Fruit fly (Drosophila melanogaster) whole organism, wandering third instar larva: ENCODE results near the gene CG32075.

ENCODE experiments used
- CG32264 ChIP-seq: fragments of 200-800 bp; sonication (Bioruptor generic); optimal IDR thresholded peaks from 2 replicates; lab custom pipeline; 2016; ENCODE audit warnings: missing biosample characterization, missing genetic modification characterization
- CG9705 ChIP-seq: fragments of 200-800 bp; sonication (Bioruptor generic); optimal IDR thresholded peaks from 2 replicates; lab custom pipeline; 2018; ENCODE audit warnings: missing biosample characterization, mild to moderate bottlenecking, missing genetic modification characterization
- CrebA ChIP-seq: fragments of 200-800 bp; sonication (Bioruptor generic); optimal IDR thresholded peaks from 2 replicates; lab custom pipeline; 2016; ENCODE audit warnings: missing biosample characterization, mild to moderate bottlenecking, missing genetic modification characterization, borderline replicate concordance
- Dfd ChIP-seq: fragments of >200 bp; optimal IDR thresholded peaks from 2 replicates; lab custom pipeline; 2017; ENCODE audit warnings: missing biosample characterization, missing genetic modification characterization
- Dif ChIP-seq: fragments of 200-275, 200-300 bp; sonication (Bioruptor generic); optimal IDR thresholded peaks from 2 replicates; lab custom pipeline; 2018; ENCODE audit warnings: missing biosample characterization, missing genetic modification characterization; ENCODE audit not compliant: partially characterized antibody
- GATAd ChIP-seq: sonication (Bioruptor generic); optimal IDR thresholded peaks from 2 replicates; lab custom pipeline; 2016; ENCODE audit warnings: missing biosample characterization, missing genetic modification characterization
- HLH106 ChIP-seq: fragments of 200-800 bp; optimal IDR thresholded peaks from 3 replicates; lab custom pipeline; 2019; ENCODE audit warnings: missing biosample characterization, mild to moderate bottlenecking, missing genetic modification characterization, moderate library complexity
- Hnf4 ChIP-seq: fragments of 200-800 bp; sonication (Bioruptor generic); optimal IDR thresholded peaks from 2 replicates; lab custom pipeline; 2016; ENCODE audit warnings: missing biosample characterization, mild to moderate bottlenecking, missing genetic modification characterization
- Hr78 ChIP-seq: fragments of >200 bp; optimal IDR thresholded peaks from 2 replicates; lab custom pipeline; 2017; ENCODE audit warnings: missing biosample characterization, missing genetic modification characterization
- Hr83 ChIP-seq: fragments of 200-300 bp; sonication (Bioruptor generic); optimal IDR thresholded peaks from 2 replicates; lab custom pipeline; 2016; ENCODE audit warnings: missing biosample characterization, mild to moderate bottlenecking, missing genetic modification characterization, moderate library complexity; ENCODE audit not compliant: poor library complexity, severe bottlenecking
- Jra ChIP-seq: sonication (Bioruptor generic); optimal IDR thresholded peaks from 2 replicates; lab custom pipeline; 2016; ENCODE audit warnings: missing biosample characterization, missing genetic modification characterization
- Myc ChIP-seq: fragments of >200 bp; optimal IDR thresholded peaks from 2 replicates; lab custom pipeline; 2017
- N ChIP-seq: fragments of >200 bp; optimal IDR thresholded peaks from 2 replicates; lab custom pipeline; 2018; ENCODE audit warnings: missing biosample characterization, missing external identifiers, missing genetic modification characterization
- OdsH ChIP-seq: fragments of 200-800 bp; sonication (Bioruptor generic); optimal IDR thresholded peaks from 2 replicates; lab custom pipeline; 2016; ENCODE audit warnings: missing biosample characterization, mild to moderate bottlenecking, missing genetic modification characterization
- Rel ChIP-seq, 2 experiments: fragments of 200-800 bp; sonication (Bioruptor generic) in 1 of 2; optimal IDR thresholded peaks; 2 replicates in 1 of 2; 3 replicates in 1 of 2; lab custom pipeline; 2016 to 2019; ENCODE audit warnings: mild to moderate bottlenecking in 2 of 2, missing biosample characterization in 2 of 2, missing genetic modification characterization in 2 of 2, moderate library complexity in 1 of 2
- Sp1 ChIP-seq: fragments of 200-800 bp; sonication (Bioruptor generic); optimal IDR thresholded peaks from 3 replicates; lab custom pipeline; 2019; ENCODE audit warnings: missing biosample characterization, mild to moderate bottlenecking, missing genetic modification characterization, moderate library complexity
- Vsx2 ChIP-seq: fragments of 200-300, 225-300 bp; sonication (Bioruptor generic); optimal IDR thresholded peaks from 2 replicates; lab custom pipeline; 2018; ENCODE audit warnings: missing biosample characterization, missing genetic modification characterization; ENCODE audit not compliant: partially characterized antibody
- br ChIP-seq: fragments of 200-800 bp; sonication (Bioruptor generic); optimal IDR thresholded peaks from 2 replicates; lab custom pipeline; 2016; ENCODE audit warnings: missing biosample characterization, missing genetic modification characterization
- brk ChIP-seq: fragments of 200-800 bp; sonication (Bioruptor generic); optimal IDR thresholded peaks from 2 replicates; lab custom pipeline; 2016; ENCODE audit warnings: missing biosample characterization, mild to moderate bottlenecking, missing genetic modification characterization
- dl ChIP-seq, 2 experiments: fragments of 175-275, 200-275 bp in 1 of 2; fragments of 200-275 bp in 1 of 2; sonication (Bioruptor generic); optimal IDR thresholded peaks; lab custom pipeline; 2018; ENCODE audit warnings: mild to moderate bottlenecking in 2 of 2, missing biosample characterization in 2 of 2, missing genetic modification characterization in 2 of 2, moderate library complexity in 2 of 2; ENCODE audit not compliant: partially characterized antibody in 2 of 2, insufficient read depth in 1 of 2
- dmrt93B ChIP-seq: fragments of 200-800 bp; sonication (Bioruptor generic); optimal IDR thresholded peaks from 2 replicates; lab custom pipeline; 2018; ENCODE audit warnings: missing biosample characterization, mild to moderate bottlenecking, missing genetic modification characterization
- dsf ChIP-seq: sonication (Bioruptor generic); optimal IDR thresholded peaks from 2 replicates; lab custom pipeline; 2016; ENCODE audit warnings: missing biosample characterization, missing genetic modification characterization, borderline replicate concordance
- ey ChIP-seq: fragments of 200-800 bp; sonication (Bioruptor generic); optimal IDR thresholded peaks from 2 replicates; lab custom pipeline; 2016; ENCODE audit warnings: missing biosample characterization, missing genetic modification characterization
- foxo ChIP-seq, 2 experiments: fragments of 200-800 bp; sonication (Bioruptor generic); optimal IDR thresholded peaks; 2 replicates in 1 of 2; 3 replicates in 1 of 2; lab custom pipeline; 2016 to 2017; ENCODE audit warnings: missing biosample characterization in 2 of 2, missing genetic modification characterization in 2 of 2
- fru ChIP-seq: fragments of 200-800 bp; sonication (Bioruptor generic); optimal IDR thresholded peaks from 3 replicates; lab custom pipeline; 2016; ENCODE audit warnings: missing biosample characterization, mild to moderate bottlenecking, missing genetic modification characterization
- h ChIP-seq: fragments of 200-800 bp; sonication (Bioruptor generic); optimal IDR thresholded peaks from 3 replicates; lab custom pipeline; 2016; ENCODE audit warnings: missing biosample characterization, mild to moderate bottlenecking, missing genetic modification characterization
- jim ChIP-seq: fragments of 175-275, 200-325 bp; sonication (Bioruptor generic); optimal IDR thresholded peaks from 2 replicates; lab custom pipeline; 2016; ENCODE audit warnings: missing biosample characterization, mild to moderate bottlenecking, missing genetic modification characterization
- pan ChIP-seq: fragments of >200 bp; optimal IDR thresholded peaks from 2 replicates; lab custom pipeline; 2017
- psq ChIP-seq: fragments of 200-800 bp; sonication (Bioruptor generic); optimal IDR thresholded peaks from 3 replicates; lab custom pipeline; 2017; ENCODE audit warnings: missing biosample characterization, mild to moderate bottlenecking, missing genetic modification characterization, moderate library complexity
- rgr ChIP-seq: fragments of 200-800 bp; sonication (Bioruptor generic); optimal IDR thresholded peaks from 3 replicates; lab custom pipeline; 2016; ENCODE audit warnings: missing biosample characterization, mild to moderate bottlenecking, missing genetic modification characterization
- sage ChIP-seq: fragments of 200-800 bp; sonication (Bioruptor generic); optimal IDR thresholded peaks from 2 replicates; lab custom pipeline; 2016; ENCODE audit warnings: missing biosample characterization, mild to moderate bottlenecking, missing genetic modification characterization
- sv ChIP-seq: fragments of 200-800 bp; sonication (Bioruptor generic); optimal IDR thresholded peaks from 3 replicates; lab custom pipeline; 2016; ENCODE audit warnings: missing biosample characterization, missing genetic modification characterization
- tai ChIP-seq: sonication (Bioruptor generic); optimal IDR thresholded peaks from 2 replicates; lab custom pipeline; 2016; ENCODE audit warnings: missing biosample characterization, missing genetic modification characterization
- woc ChIP-seq: sonication (Bioruptor generic); optimal IDR thresholded peaks from 2 replicates; lab custom pipeline; 2016; ENCODE audit warnings: missing biosample characterization, mild to moderate bottlenecking, missing genetic modification characterization

Gene CG32075

dm6 chr3L:11070372-11070854, 5.7 kb upstream of the CG32075 start, which contains the start of gene Mocs1:
Gene Mocs1 (plus strand): TSS chr3L:11070526.
- TF ChIP-seq Rel (GFP tag; optimal IDR thresholded peaks at IDR 0.05; lab: Kevin White, UChicago), result no peak
- TF ChIP-seq Rel (tag; optimal IDR thresholded peaks at IDR 0.05; lab: Kevin White, UChicago), result peak; percentile 24
- peak; percentile 77 for TF ChIP-seq Hr83 (GFP tag; lab: Kevin White, UChicago)
- TF ChIP-seq jim (GFP tag; lab: Kevin White, UChicago), result peak; percentile 11
- peak; percentile 14 for TF ChIP-seq OdsH
- peak; percentile 31 for TF ChIP-seq Sp1 (GFP tag; lab: Kevin White, UChicago)
- TF ChIP-seq rgr (GFP tag; lab: Kevin White, UChicago), result peak; percentile 56
- TF ChIP-seq Dif, result peak; percentile 47
- TF ChIP-seq Hnf4, result peak; percentile 49
- TF ChIP-seq dsf (GFP tag; lab: Kevin White, UChicago), result no peak
- TF ChIP-seq fru (GFP tag; lab: Kevin White, UChicago), result no peak
- TF ChIP-seq foxo (GFP tag; optimal IDR thresholded peaks at IDR 0.05; lab: Kevin White, UChicago), result peak in 1 of 2 experiments; percentile 43
- TF ChIP-seq GATAd, result no peak

- TF ChIP-seq Hr78 (GFP tag; lab: Kevin White, UChicago), result no peak
- TF ChIP-seq dmrt93B (GFP tag; lab: Kevin White, UChicago), result no peak
- TF ChIP-seq Dfd (GFP tag; lab: Kevin White, UChicago), result no peak
- TF ChIP-seq pan (lab: Kevin White, UChicago), result no peak
- TF ChIP-seq Vsx2, result no peak
- no peak for TF ChIP-seq sage (GFP tag; lab: Kevin White, UChicago)
- no peak for TF ChIP-seq Hr83 (GFP tag; lab: Kevin White, UChicago)
- TF ChIP-seq sv (GFP tag; lab: Kevin White, UChicago), result no peak
- TF ChIP-seq Rel (GFP tag; optimal IDR thresholded peaks at IDR 0.05; lab: Kevin White, UChicago), result no peak
- no peak for TF ChIP-seq Rel (tag; optimal IDR thresholded peaks at IDR 0.05; lab: Kevin White, UChicago)
- TF ChIP-seq ey (GFP tag; lab: Kevin White, UChicago), result no peak
- no peak for TF ChIP-seq CG32264 (GFP tag; lab: Kevin White, UChicago)
- TF ChIP-seq br, result no peak
- TF ChIP-seq psq (GFP tag; lab: Kevin White, UChicago), result no peak
- TF ChIP-seq brk, result no peak
- TF ChIP-seq CrebA, result no peak
These were observed 5.0 kb upstream of the CG32075 start, which contains the start of gene CG6310 for dm6 chr3L:11069764-11070163. Gene CG6310 (minus strand): TSS chr3L:11069864.

dm6 chr3L:11065850-11066249, 1.1 kb upstream of the CG32075 start:
- TF ChIP-seq Rel (GFP tag; optimal IDR thresholded peaks at IDR 0.05; lab: Kevin White, UChicago) (no peak), Rel (tag; optimal IDR thresholded peaks at IDR 0.05; lab: Kevin White, UChicago) (peak; percentile 34), N (GFP tag; lab: Kevin White, UChicago) (no peak)
- TF ChIP-seq, all 38 proteins: peak for 1

- TF ChIP-seq Hr78 (GFP tag; lab: Kevin White, UChicago) (no peak), HLH106 (tag; lab: Kevin White, UChicago) (no peak), Dfd (GFP tag; lab: Kevin White, UChicago) (no peak), Hnf4 (no peak), Hr83 (GFP tag; lab: Kevin White, UChicago) (no peak), OdsH (no peak)
These were observed 2.3 kb downstream of the CG32075 start, which contains the start of gene CG32069 for dm6 chr3L:11062441-11062840. Gene CG32069 (minus strand): TSS chr3L:11062614.

- TF ChIP-seq psq (GFP tag; lab: Kevin White, UChicago), result peak; percentile 50
- peak; percentile 18 for TF ChIP-seq CG32264 (GFP tag; lab: Kevin White, UChicago)
- TF ChIP-seq Jra (GFP tag; lab: Kevin White, UChicago), result peak; percentile 37
- TF ChIP-seq Sp1 (GFP tag; lab: Kevin White, UChicago), result peak; percentile 77
- no peak for TF ChIP-seq dsf (GFP tag; lab: Kevin White, UChicago)
- no peak for TF ChIP-seq Dfd (GFP tag; lab: Kevin White, UChicago)
- TF ChIP-seq fru (GFP tag; lab: Kevin White, UChicago), result peak; percentile 77
- TF ChIP-seq ey (GFP tag; lab: Kevin White, UChicago), result peak; percentile 66
- TF ChIP-seq dl (GFP tag; optimal IDR thresholded peaks at IDR 0.05; lab: Kevin White, UChicago; ENCODE audit: insufficient read depth in 1 of 2, partially characterized antibody in 2 of 2), result no peak
- peak; percentile 23 for TF ChIP-seq sv (GFP tag; lab: Kevin White, UChicago)
- no peak for TF ChIP-seq Hr78 (GFP tag; lab: Kevin White, UChicago)
- no peak for TF ChIP-seq CrebA
- TF ChIP-seq tai (GFP tag; lab: Kevin White, UChicago), result no peak
- TF ChIP-seq rgr (GFP tag; lab: Kevin White, UChicago), result peak; percentile 78
- peak in 1 of 2 experiments; percentile 82 for TF ChIP-seq foxo (GFP tag; optimal IDR thresholded peaks at IDR 0.05; lab: Kevin White, UChicago)
- no peak for TF ChIP-seq Myc (lab: Kevin White, UChicago)
- peak; percentile 74 for TF ChIP-seq HLH106 (tag; lab: Kevin White, UChicago)
- TF ChIP-seq br, result peak; percentile 63
- peak; percentile 84 for TF ChIP-seq h (GFP tag; lab: Kevin White, UChicago)
- TF ChIP-seq dmrt93B (GFP tag; lab: Kevin White, UChicago), result no peak
- TF ChIP-seq CG9705 (GFP tag; lab: Kevin White, UChicago), result peak; percentile 29
- peak; percentile 31 for TF ChIP-seq sage (GFP tag; lab: Kevin White, UChicago)
- peak; percentile 80 for TF ChIP-seq woc (GFP tag; lab: Kevin White, UChicago)
- TF ChIP-seq Rel (GFP tag; optimal IDR thresholded peaks at IDR 0.05; lab: Kevin White, UChicago), result no peak
- peak; percentile 23 for TF ChIP-seq Rel (tag; optimal IDR thresholded peaks at IDR 0.05; lab: Kevin White, UChicago)
- peak; percentile 59 for TF ChIP-seq Hnf4
- peak; percentile 72 for TF ChIP-seq OdsH
These were observed 3.5 kb downstream of the CG32075 start, which contains the start of the genes CG6321 and Blos2 for dm6 chr3L:11061200-11061599. Gene CG6321 (minus strand): TSS chr3L:11061224. Gene Blos2 (plus strand): TSS chr3L:11061571.
